Fruit fly (Drosophila melanogaster) whole organism, embryonic: ENCODE results near the gene CG14340.

Experiments used
- Adf1 ChIP-seq: fragments of 200-800 bp; sonication (Bioruptor generic); IDR thresholded peaks from 2 replicates; pipeline ENCODE4 v1.3.6; 2022; ENCODE audit warnings: missing biosample characterization, missing genetic modification characterization
- CG11398 ChIP-seq: fragments of 200-800 bp; sonication (Bioruptor generic); optimal IDR thresholded peaks from 2 replicates; lab custom pipeline; 2016; ENCODE audit warnings: missing biosample characterization, missing genetic modification characterization
- CG11560 ChIP-seq: fragments of 200-800 bp; sonication (Bioruptor generic); IDR thresholded peaks from 3 replicates; pipeline ENCODE4 v1.3.6; 2022; ENCODE audit warnings: missing biosample characterization, missing genetic modification characterization
- CG13624 ChIP-seq: fragments of 200-800 bp; sonication (Bioruptor generic); optimal IDR thresholded peaks from 2 replicates; lab custom pipeline; 2016; ENCODE audit warnings: missing biosample characterization, missing genetic modification characterization
- CG14667 ChIP-seq: fragments of 200-800 bp; sonication (Bioruptor generic); IDR thresholded peaks from 2 replicates; pipeline ENCODE4 v1.3.6; 2022; ENCODE audit warnings: missing biosample characterization, missing genetic modification characterization
- CG1647 ChIP-seq: fragments of 200-800 bp; sonication (Bioruptor generic); optimal IDR thresholded peaks from 3 replicates; lab custom pipeline; 2016; ENCODE audit warnings: missing biosample characterization, missing genetic modification characterization
- CG16779 ChIP-seq: fragments of 200-800 bp; sonication (Bioruptor generic); IDR thresholded peaks from 2 replicates; pipeline ENCODE4 v1.3.6; 2022; ENCODE audit warnings: missing biosample characterization, missing genetic modification characterization
- CG16813 ChIP-seq: fragments of 200-800 bp; sonication (Bioruptor generic); IDR thresholded peaks from 3 replicates; pipeline ENCODE4 v1.3.6; 2022; ENCODE audit warnings: missing biosample characterization, missing genetic modification characterization; ENCODE audit not compliant: partially characterized antibody
- CG17612 ChIP-seq: fragments of 200-800 bp; sonication (Bioruptor generic); IDR thresholded peaks from 2 replicates; pipeline ENCODE4 v1.3.6; 2022; ENCODE audit warnings: missing biosample characterization, missing genetic modification characterization
- CG18476 ChIP-seq: fragments of 200-800 bp; sonication (Bioruptor generic); optimal IDR thresholded peaks from 2 replicates; lab custom pipeline; 2016; ENCODE audit warnings: missing biosample characterization, mild to moderate bottlenecking, missing genetic modification characterization
- CG18599 ChIP-seq: fragments of 200-800 bp; sonication (Bioruptor generic); optimal IDR thresholded peaks from 3 replicates; lab custom pipeline; 2017; ENCODE audit warnings: missing biosample characterization, missing genetic modification characterization, mild to moderate bottlenecking, moderate library complexity, missing genetic modification reagents
- CG2199 ChIP-seq: fragments of 200-800 bp; sonication (Bioruptor generic); IDR thresholded peaks from 3 replicates; pipeline ENCODE4 v1.3.6; 2022; ENCODE audit warnings: missing biosample characterization, missing genetic modification characterization
- CG2678 ChIP-seq: fragments of 200-800 bp; sonication (Bioruptor generic); optimal IDR thresholded peaks from 3 replicates; lab custom pipeline; 2019; ENCODE audit warnings: missing biosample characterization, mild to moderate bottlenecking, missing genetic modification characterization, moderate library complexity
- CG31388 ChIP-seq: fragments of 200-800 bp; sonication (Bioruptor generic); optimal IDR thresholded peaks from 2 replicates; lab custom pipeline; 2016; ENCODE audit warnings: missing biosample characterization, missing genetic modification characterization
- CG33213 ChIP-seq: fragments of 200-800 bp; sonication (Bioruptor generic); optimal IDR thresholded peaks from 3 replicates; lab custom pipeline; 2016; ENCODE audit warnings: missing biosample characterization, missing genetic modification characterization
- CG4360 ChIP-seq: fragments of 200-800 bp; sonication (Bioruptor generic); IDR thresholded peaks from 2 replicates; pipeline ENCODE4 v1.3.6; 2022; ENCODE audit warnings: missing biosample characterization, missing genetic modification characterization
- CG4854 ChIP-seq: fragments of 200-800 bp; sonication (Bioruptor generic); optimal IDR thresholded peaks from 2 replicates; lab custom pipeline; 2016; ENCODE audit warnings: missing biosample characterization, missing genetic modification characterization, inconsistent platforms
- CG5245 ChIP-seq: fragments of 200-800 bp; sonication (Bioruptor generic); optimal IDR thresholded peaks from 3 replicates; lab custom pipeline; 2016; ENCODE audit warnings: missing biosample characterization, missing genetic modification characterization
- CG6791 ChIP-seq: fragments of 200-800 bp; sonication (Bioruptor generic); IDR thresholded peaks from 3 replicates; pipeline ENCODE4 v1.3.6; 2022; ENCODE audit warnings: missing biosample characterization, missing genetic modification characterization; ENCODE audit not compliant: partially characterized antibody
- CG6813 ChIP-seq: fragments of 200-800 bp; sonication (Bioruptor generic); optimal IDR thresholded peaks from 2 replicates; lab custom pipeline; 2017; ENCODE audit warnings: missing biosample characterization, missing genetic modification characterization, mild to moderate bottlenecking, moderate library complexity, missing genetic modification reagents
- CG7357 ChIP-seq: fragments of 200-800 bp; sonication (Bioruptor generic); IDR thresholded peaks from 3 replicates; pipeline ENCODE4 v1.3.6; 2022; ENCODE audit warnings: missing biosample characterization, missing genetic modification characterization
- CG7786 ChIP-seq: fragments of 200-800 bp; sonication (Bioruptor generic); optimal IDR thresholded peaks from 2 replicates; lab custom pipeline; 2016; ENCODE audit warnings: missing biosample characterization, missing genetic modification characterization
- CG8765 ChIP-seq: fragments of 200-800 bp; sonication (Bioruptor generic); IDR thresholded peaks from 2 replicates; pipeline ENCODE4 v1.3.6; 2022; ENCODE audit warnings: missing biosample characterization, missing genetic modification characterization
- CrebB ChIP-seq: fragments of 200-800 bp; sonication (Bioruptor generic); optimal IDR thresholded peaks from 3 replicates; lab custom pipeline; 2018; ENCODE audit warnings: missing biosample characterization, mild to moderate bottlenecking, missing genetic modification characterization
- E2f1 ChIP-seq: fragments of 200-800 bp; sonication (Bioruptor generic); IDR thresholded peaks from 2 replicates; pipeline ENCODE4 v1.3.6; 2022; ENCODE audit warnings: missing biosample characterization, missing genetic modification characterization
- Hr78 ChIP-seq, 2 experiments: fragments of 200-800 bp in 1 of 2; fragments of >200 bp in 1 of 2; sonication (Bioruptor generic) in 1 of 2; optimal IDR thresholded peaks; 2 replicates each; lab custom pipeline; 2017 to 2019; ENCODE audit warnings: missing biosample characterization in 2 of 2, missing genetic modification characterization in 2 of 2, mild to moderate bottlenecking in 1 of 2, moderate library complexity in 1 of 2
- Lpt ChIP-seq: fragments of >200 bp; optimal IDR thresholded peaks from 2 replicates; lab custom pipeline; 2018; ENCODE audit warnings: missing biosample characterization, missing genetic modification characterization
- Mrtf ChIP-seq: fragments of 200-800 bp; sonication (Bioruptor generic); IDR thresholded peaks from 3 replicates; pipeline ENCODE4 v1.3.6; 2022; ENCODE audit warnings: missing biosample characterization, missing genetic modification characterization
- abd-A ChIP-seq: fragments of 200-800 bp; sonication (Bioruptor generic); optimal IDR thresholded peaks from 3 replicates; lab custom pipeline; 2019; ENCODE audit warnings: missing biosample characterization, mild to moderate bottlenecking, missing genetic modification characterization, moderate library complexity
- bigmax ChIP-seq: fragments of 200-800 bp; sonication (Bioruptor generic); optimal IDR thresholded peaks from 2 replicates; lab custom pipeline; 2018; ENCODE audit warnings: missing biosample characterization, mild to moderate bottlenecking, missing genetic modification characterization
- cato ChIP-seq: fragments of 200-800 bp; sonication (Bioruptor generic); optimal IDR thresholded peaks from 2 replicates; lab custom pipeline; 2016; ENCODE audit warnings: missing biosample characterization, missing genetic modification characterization, borderline replicate concordance
- chinmo ChIP-seq: fragments of 200-800 bp; sonication (Bioruptor generic); IDR thresholded peaks from 4 replicates; pipeline ENCODE4 v1.3.6; 2022; ENCODE audit warnings: missing biosample characterization, missing genetic modification characterization; ENCODE audit not compliant: partially characterized antibody
- emc ChIP-seq: fragments of 200-800 bp; sonication (Bioruptor generic); optimal IDR thresholded peaks from 2 replicates; lab custom pipeline; 2016; ENCODE audit warnings: missing biosample characterization, missing genetic modification characterization
- fu2 ChIP-seq: fragments of 200-800 bp; sonication (Bioruptor generic); optimal IDR thresholded peaks from 2 replicates; lab custom pipeline; 2016; ENCODE audit warnings: missing biosample characterization, missing genetic modification characterization
- grau ChIP-seq: fragments of 200-800 bp; optimal IDR thresholded peaks from 3 replicates; lab custom pipeline; 2019; ENCODE audit warnings: missing biosample characterization, mild to moderate bottlenecking, missing genetic modification characterization, moderate library complexity
- gro ChIP-seq: fragments of 200-800 bp; sonication (Bioruptor generic); optimal IDR thresholded peaks from 2 replicates; lab custom pipeline; 2016; ENCODE audit warnings: missing biosample characterization, missing genetic modification characterization
- inv ChIP-seq: fragments of 200-800 bp; sonication (Bioruptor generic); IDR thresholded peaks from 2 replicates; pipeline ENCODE4 v1.3.6; 2022; ENCODE audit warnings: missing biosample characterization, missing genetic modification characterization; ENCODE audit not compliant: partially characterized antibody
- maf-S ChIP-seq: fragments of 200-800 bp; sonication (Bioruptor generic); optimal IDR thresholded peaks from 2 replicates; lab custom pipeline; 2016; ENCODE audit warnings: missing biosample characterization, missing genetic modification characterization
- mirr ChIP-seq: fragments of 200-800 bp; sonication (Bioruptor generic); optimal IDR thresholded peaks from 3 replicates; lab custom pipeline; 2018; ENCODE audit warnings: missing biosample characterization, mild to moderate bottlenecking, missing genetic modification characterization
- nerfin-1 ChIP-seq: fragments of 200-800 bp; sonication (Bioruptor generic); optimal IDR thresholded peaks from 3 replicates; lab custom pipeline; 2019; ENCODE audit warnings: missing biosample characterization, mild to moderate bottlenecking, missing genetic modification characterization, moderate library complexity
- peb ChIP-seq: fragments of 200-800 bp; sonication (Bioruptor generic); IDR thresholded peaks from 2 replicates; pipeline ENCODE4 v1.3.6; 2022; ENCODE audit warnings: missing biosample characterization, missing genetic modification characterization
- rib ChIP-seq: fragments of 200-800 bp; sonication (Bioruptor generic); IDR thresholded peaks from 2 replicates; pipeline ENCODE4 v1.3.6; 2022; ENCODE audit warnings: missing biosample characterization, missing genetic modification characterization
- ro ChIP-seq: fragments of 200-800 bp; sonication (Bioruptor generic); IDR thresholded peaks from 2 replicates; pipeline ENCODE4 v1.3.6; 2022; ENCODE audit warnings: missing biosample characterization, missing genetic modification characterization
- sens ChIP-seq: fragments of 200-800 bp; sonication (Bioruptor generic); peaks from one replicate; lab custom pipeline; 2016; ENCODE audit warnings: missing biosample characterization, missing genetic modification characterization
- tgo ChIP-seq: fragments of 200-800 bp; sonication (Bioruptor generic); IDR thresholded peaks from 3 replicates; pipeline ENCODE4 v1.3.6; 2022; ENCODE audit warnings: missing biosample characterization, missing genetic modification characterization
- tna ChIP-seq: fragments of 200-800 bp; sonication (Bioruptor generic); IDR thresholded peaks from 2 replicates; pipeline ENCODE4 v1.3.6; 2022; ENCODE audit warnings: missing biosample characterization, missing genetic modification characterization; ENCODE audit not compliant: partially characterized antibody
- trh ChIP-seq: fragments of 200-800 bp; sonication (Bioruptor generic); optimal IDR thresholded peaks from 2 replicates; lab custom pipeline; 2016; ENCODE audit warnings: missing biosample characterization, missing genetic modification characterization
- vfl ChIP-seq: fragments of 200-800 bp; sonication (Bioruptor generic); optimal IDR thresholded peaks from 2 replicates; lab custom pipeline; 2016; ENCODE audit warnings: missing biosample characterization, missing genetic modification characterization
- vnd ChIP-seq: fragments of 200-800 bp; sonication (Bioruptor generic); IDR thresholded peaks from 3 replicates; pipeline ENCODE4 v1.3.6; 2022; ENCODE audit warnings: missing biosample characterization, missing genetic modification characterization; ENCODE audit not compliant: partially characterized antibody
- zen2 ChIP-seq: fragments of 200-800 bp; sonication (Bioruptor generic); IDR thresholded peaks from 3 replicates; pipeline ENCODE4 v1.3.6; 2022; ENCODE audit warnings: missing biosample characterization, missing genetic modification characterization; ENCODE audit not compliant: partially characterized antibody
- zf30C ChIP-seq: fragments of 200-800 bp; sonication (Bioruptor generic); optimal IDR thresholded peaks from 3 replicates; lab custom pipeline; 2018; ENCODE audit warnings: missing biosample characterization, mild to moderate bottlenecking, missing genetic modification characterization

The CG14340 gene

DNA sequence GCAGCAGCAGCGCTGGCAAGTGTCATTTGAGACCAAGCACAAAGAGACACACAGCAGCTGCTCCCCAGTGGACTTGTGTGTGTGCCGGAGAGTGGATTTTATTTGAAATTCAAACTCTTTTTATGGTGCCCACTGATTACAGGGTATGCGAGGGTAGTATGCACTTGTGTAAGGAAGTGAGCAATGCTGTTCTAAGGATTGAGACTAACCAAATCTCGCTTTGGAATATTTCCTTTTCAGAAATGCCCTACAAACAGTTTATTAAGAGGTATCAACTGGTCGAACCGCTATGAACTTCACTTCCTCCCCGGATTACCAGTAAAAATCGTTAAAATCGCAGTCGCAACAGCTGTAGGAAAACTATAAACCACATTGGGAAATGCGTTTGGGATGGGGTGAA, 37.0 kb upstream of the CG14340 start (continued):
- TF ChIP-seq CG5245: peak; percentile 95
- peak; percentile 87 for TF ChIP-seq maf-S (GFP tag; lab: Kevin White, UChicago)
- peak; percentile 90; the same call in 1 of the 2 replicates for TF ChIP-seq CG8765 (GFP tag; lab: Robert Waterston, UW)
- TF ChIP-seq CG33213 (GFP tag; lab: Kevin White, UChicago): peak; percentile 92
- no peak for TF ChIP-seq vnd (GFP tag; lab: Robert Waterston, UW)
- TF ChIP-seq CG13624 (GFP tag; lab: Kevin White, UChicago): peak; percentile 86
- TF ChIP-seq CG16779 (GFP tag; lab: Robert Waterston, UW): peak; percentile 84; the same call in 1 of the 2 replicates
- peak; percentile 62 for TF ChIP-seq gro
- TF ChIP-seq ro (GFP tag; lab: Robert Waterston, UW): peak; percentile 88
- no peak for TF ChIP-seq mirr (GFP tag; lab: Kevin White, UChicago)
- peak; percentile 92 for TF ChIP-seq tgo
- TF ChIP-seq CG6791 (GFP tag; lab: Robert Waterston, UW): no peak
- TF ChIP-seq CG18476: peak; percentile 82
- peak; percentile 80 for TF ChIP-seq CG6813
- TF ChIP-seq CG31388: peak; percentile 87
- TF ChIP-seq grau (tag; lab: Kevin White, UChicago): peak; percentile 82
- peak; percentile 42 for TF ChIP-seq emc (GFP tag; lab: Kevin White, UChicago)
- no peak for TF ChIP-seq CG16813 (GFP tag; lab: Robert Waterston, UW)
- TF ChIP-seq abd-A (tag; lab: Kevin White, UChicago): peak; percentile 14
- TF ChIP-seq CrebB (tag; lab: Kevin White, UChicago): peak; percentile 84
- TF ChIP-seq inv (GFP tag; lab: Robert Waterston, UW): no peak
- no peak for TF ChIP-seq tna (GFP tag; lab: Robert Waterston, UW)
- TF ChIP-seq zf30C (GFP tag; lab: Kevin White, UChicago): no peak
- peak; percentile 93 for TF ChIP-seq CG14667 (GFP tag; lab: Robert Waterston, UW)
- peak in 1 of 2 experiments; percentile 68 for TF ChIP-seq Hr78 (GFP tag; optimal IDR thresholded peaks at IDR 0.05; lab: Kevin White, UChicago)
- peak; percentile 93 for TF ChIP-seq CG1647 (GFP tag; lab: Kevin White, UChicago)
- TF ChIP-seq Lpt (GFP tag; lab: Kevin White, UChicago): no peak
- TF ChIP-seq nerfin-1: peak; percentile 77
- TF ChIP-seq Mrtf (GFP tag; lab: Robert Waterston, UW): peak; percentile 92
- peak; percentile 87 for TF ChIP-seq CG2678 (tag; lab: Kevin White, UChicago)
- TF ChIP-seq Adf1 (GFP tag; lab: Robert Waterston, UW): peak; percentile 34; the same call in 1 of the 2 replicates
- TF ChIP-seq sens (GFP tag; lab: Kevin White, UChicago): peak; percentile 100
- peak; percentile 78; the same call in 2 of the 3 replicates for TF ChIP-seq CG7357
- TF ChIP-seq fu2 (GFP tag; lab: Kevin White, UChicago): peak; percentile 74
- peak; percentile 93 for TF ChIP-seq CG7786 (GFP tag; lab: Kevin White, UChicago)
- TF ChIP-seq chinmo (GFP tag; lab: Robert Waterston, UW): no peak
- TF ChIP-seq cato (GFP tag; lab: Kevin White, UChicago): peak; percentile 91
- peak; percentile 85 for TF ChIP-seq trh (GFP tag; lab: Kevin White, UChicago)
- peak; percentile 92 for TF ChIP-seq peb (GFP tag; lab: Robert Waterston, UW)
- no peak for TF ChIP-seq bigmax (GFP tag; lab: Kevin White, UChicago)
- peak; percentile 86 for TF ChIP-seq CG11398
- no peak for TF ChIP-seq rib (GFP tag; lab: Robert Waterston, UW)
- peak; percentile 73 for TF ChIP-seq CG18599 (GFP tag; lab: Kevin White, UChicago)
- TF ChIP-seq CG2199 (GFP tag; lab: Robert Waterston, UW): peak; percentile 96
- peak; percentile 91 for TF ChIP-seq E2f1 (GFP tag; lab: Robert Waterston, UW)
- peak; percentile 80 for TF ChIP-seq CG4854 (GFP tag; lab: Kevin White, UChicago)
- peak; percentile 85 for TF ChIP-seq CG17612
- peak; percentile 77; the same call in 2 of the 3 replicates for TF ChIP-seq CG11560 (tag; lab: Robert Waterston, UW)
- peak; percentile 67 for TF ChIP-seq CG4360 (GFP tag; lab: Robert Waterston, UW)
- peak; percentile 76 for TF ChIP-seq vfl (GFP tag; lab: Kevin White, UChicago)
- no peak for TF ChIP-seq zen2 (GFP tag; lab: Robert Waterston, UW)
